Fruit fly (Drosophila melanogaster): ENCODE data around the gene CG11436.

- TF ChIP-seq spab (GFP tag; optimal IDR thresholded peaks at IDR 0.05), result no peak
- no peak for TF ChIP-seq cyc (GFP tag; optimal IDR thresholded peaks at IDR 0.05)
- no peak for TF ChIP-seq topi (GFP tag; optimal IDR thresholded peaks at IDR 0.05)
- TF ChIP-seq CG8319 (GFP tag; optimal IDR thresholded peaks at IDR 0.05), result no peak
- TF ChIP-seq CG31627 (GFP tag; optimal IDR thresholded peaks at IDR 0.05), result no peak
- no peak for TF ChIP-seq Hr39 (GFP tag; optimal IDR thresholded peaks at IDR 0.05)
- no peak for TF ChIP-seq acj6 (GFP tag; optimal IDR thresholded peaks at IDR 0.05)
- no peak for TF ChIP-seq CG16779 (tag; optimal IDR thresholded peaks at IDR 0.05)
- TF ChIP-seq CG32006 (GFP tag; optimal IDR thresholded peaks at IDR 0.05), result no peak
- no peak for TF ChIP-seq CG6854 (GFP tag; optimal IDR thresholded peaks at IDR 0.05)
- no peak for TF ChIP-seq CG3919 (GFP tag; optimal IDR thresholded peaks at IDR 0.05)
- no peak for TF ChIP-seq Met (GFP tag; optimal IDR thresholded peaks at IDR 0.05)
- TF ChIP-seq Gug (GFP tag; IDR thresholded peaks at IDR 0.05), result no peak
- TF ChIP-seq fd85E (GFP tag; optimal IDR thresholded peaks at IDR 0.05), result no peak
Measured at dm6 chrX:4534002-4534401, 17.7 kb downstream of the CG11436 start.

Measured in whole organism, prepupa.